Fruit fly (Drosophila melanogaster): ENCODE measurements around the gene Elys.

Elys gene

DNA sequence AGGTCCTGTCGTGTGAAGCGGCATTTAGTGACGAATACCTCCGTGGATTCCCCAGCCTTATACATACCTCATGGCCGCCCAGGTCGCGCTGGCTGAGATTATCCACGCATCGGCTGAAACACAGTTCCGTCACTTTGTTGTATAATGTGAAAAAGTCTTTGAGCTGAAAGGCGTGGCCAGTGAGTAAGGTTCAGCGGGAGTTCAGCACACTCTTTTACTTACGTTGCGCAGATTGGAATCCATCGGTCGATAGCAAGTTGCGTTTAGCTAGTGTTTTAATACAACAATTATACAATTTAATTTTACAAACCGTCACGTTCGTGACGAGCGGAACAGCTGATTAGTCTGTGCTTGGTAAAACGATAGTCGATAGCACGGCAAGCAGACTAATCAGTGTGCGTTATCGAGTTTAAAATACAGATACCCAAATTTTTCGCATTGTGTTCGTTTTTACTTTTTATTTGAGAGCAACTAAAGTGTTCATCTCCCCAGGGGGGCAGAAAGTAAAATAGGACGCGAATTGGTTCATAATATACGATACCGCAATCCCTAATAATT, 33.8 kb upstream of the Elys start, which contains the start of the genes Pstk and Tim9b:
Gene Pstk (minus strand): TSS at position 355 of the 558 bp plus-strand sequence.
Gene Tim9b (minus strand): TSS at position 355 of the 558 bp plus-strand sequence.
- TF ChIP-seq CG12236 (GFP tag; optimal IDR thresholded peaks at IDR 0.05) (no peak), CG32767 (GFP tag; IDR thresholded peaks at IDR 0.05) (no peak), Dp (GFP tag; optimal IDR thresholded peaks at IDR 0.05) (peak; percentile 77), CG12744 (GFP tag; optimal IDR thresholded peaks at IDR 0.05) (no peak), Max (GFP tag; optimal IDR thresholded peaks at IDR 0.05) (no peak), CG1024 (GFP tag; IDR thresholded peaks at IDR 0.05) (no peak), MESR4 (GFP tag; optimal IDR thresholded peaks at IDR 0.05) (peak; percentile 46), Blimp-1 (GFP tag; optimal IDR thresholded peaks at IDR 0.05) (no peak), E2f2 (GFP tag; IDR thresholded peaks at IDR 0.05) (peak; percentile 84), zen2 (GFP tag; IDR thresholded peaks at IDR 0.05; ENCODE audit: partially characterized antibody) (peak; percentile 45; the same call in 2 of the 3 replicates), NK7.1 (GFP tag; optimal IDR thresholded peaks at IDR 0.05) (no peak), sima (GFP tag; optimal IDR thresholded peaks at IDR 0.05) (no peak), knrl (GFP tag; IDR thresholded peaks at IDR 0.05; ENCODE audit: partially characterized antibody) (no peak), nerfin-2 (GFP tag; IDR thresholded peaks at IDR 0.05; ENCODE audit: partially characterized antibody) (peak; percentile 29; the same call in 1 of the 2 replicates), psq (GFP tag; optimal IDR thresholded peaks at IDR 0.05) (no peak), Pdp1 (GFP tag; optimal IDR thresholded peaks at IDR 0.05) (peak in 1 of 2 experiments; percentile 93), Nf-YC (tag; optimal IDR thresholded peaks at IDR 0.05) (no peak), H15 (GFP tag; IDR thresholded peaks at IDR 0.05) (no peak), CG13287 (GFP tag; IDR thresholded peaks at IDR 0.05; ENCODE audit: partially characterized antibody) (peak; percentile 67), ro (GFP tag; IDR thresholded peaks at IDR 0.05) (no peak), Ptx1 (GFP tag; IDR thresholded peaks at IDR 0.05) (no peak), ase (GFP tag; IDR thresholded peaks at IDR 0.05) (no peak), HHEX (GFP tag; optimal IDR thresholded peaks at IDR 0.05) (no peak), CG6791 (GFP tag; IDR thresholded peaks at IDR 0.05; ENCODE audit: partially characterized antibody) (peak; percentile 77), amos (GFP tag; IDR thresholded peaks at IDR 0.05; ENCODE audit: partially characterized antibody) (peak; percentile 48; the same call in 1 of the 2 replicates), CG8359 (GFP tag; optimal IDR thresholded peaks at IDR 0.05; ENCODE audit: borderline replicate concordance) (no peak), HLH3B (GFP tag; IDR thresholded peaks at IDR 0.05) (no peak), tna (GFP tag; IDR thresholded peaks at IDR 0.05; ENCODE audit: partially characterized antibody) (peak; percentile 68), Mad (GFP tag; optimal IDR thresholded peaks at IDR 0.05) (no peak), Opbp (GFP tag; IDR thresholded peaks at IDR 0.05; ENCODE audit: partially characterized antibody) (peak; percentile 59; the same call in 2 of the 3 replicates), MBD-R2 (GFP tag; IDR thresholded peaks at IDR 0.05) (peak; percentile 54), CG34224 (GFP tag; IDR thresholded peaks at IDR 0.05; ENCODE audit: partially characterized antibody) (peak; percentile 62), Dll (GFP tag; IDR thresholded peaks at IDR 0.05; ENCODE audit: partially characterized antibody) (peak; percentile 49; the same call in 3 of the 4 replicates), lmd (GFP tag; IDR thresholded peaks at IDR 0.05) (no peak), Dref (GFP tag; IDR thresholded peaks at IDR 0.05) (peak; percentile 71), unc-4 (GFP tag; IDR thresholded peaks at IDR 0.05; ENCODE audit: partially characterized antibody) (peak; percentile 46; the same call in 1 of the 2 replicates), crp (GFP tag; optimal IDR thresholded peaks at IDR 0.05) (peak; percentile 17 to 85), CG7963 (GFP tag; IDR thresholded peaks at IDR 0.05; ENCODE audit: partially characterized antibody) (peak; percentile 69), NC2α (GFP tag; optimal IDR thresholded peaks at IDR 0.05) (no peak), Sry-δ (GFP tag; optimal IDR thresholded peaks at IDR 0.05) (peak; percentile 21), ato (GFP tag; IDR thresholded peaks at IDR 0.05; ENCODE audit: partially characterized antibody) (peak; percentile 21; the same call in 1 of the 2 replicates), Lim3 (GFP tag; IDR thresholded peaks at IDR 0.05) (no peak), Bgb (GFP tag; IDR thresholded peaks at IDR 0.05; ENCODE audit: partially characterized antibody) (peak; percentile 47), Scr (GFP tag; IDR thresholded peaks at IDR 0.05; ENCODE audit: partially characterized antibody) (peak; percentile 64), HLH4C (GFP tag; IDR thresholded peaks at IDR 0.05; ENCODE audit: partially characterized antibody) (peak; percentile 66), Hey (tag; optimal IDR thresholded peaks at IDR 0.05) (no peak), CG7372 (GFP tag; IDR thresholded peaks at IDR 0.05) (no peak), bbx (GFP tag; IDR thresholded peaks at IDR 0.05; ENCODE audit: partially characterized antibody) (peak; percentile 73)

Data from whole organism, embryonic.